Fruit fly (Drosophila melanogaster): ENCODE measurements around the gene ppan.

The ppan gene

DNA sequence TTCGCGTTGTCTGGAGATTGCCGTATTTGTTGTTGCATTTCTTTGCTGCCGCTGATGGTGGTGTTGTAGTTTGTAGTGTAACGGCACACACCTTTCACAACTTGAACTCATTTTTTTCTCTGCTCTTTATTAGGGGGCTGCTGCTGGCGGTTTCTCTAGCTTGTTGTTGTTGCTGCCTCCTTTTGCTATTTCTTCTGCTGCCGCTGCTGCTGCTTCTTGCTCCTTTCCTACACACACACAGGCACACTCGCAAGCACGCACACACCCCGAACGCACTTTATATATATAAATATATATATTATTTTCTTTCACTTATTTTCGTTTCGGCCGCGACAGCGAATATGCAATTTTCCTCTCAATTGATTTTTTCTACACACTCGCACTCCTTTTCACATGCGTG, 18.9 kb upstream of the ppan start:
- TF ChIP-seq Hr83 (GFP tag; optimal IDR thresholded peaks at IDR 0.05; ENCODE audit: poor library complexity, severe bottlenecking), result no peak
- no peak for TF ChIP-seq Sp1 (GFP tag; optimal IDR thresholded peaks at IDR 0.05)
- no peak for TF ChIP-seq Abd-B (GFP tag; optimal IDR thresholded peaks at IDR 0.05)
- no peak for TF ChIP-seq dmrt93B (GFP tag; optimal IDR thresholded peaks at IDR 0.05)
- no peak for TF ChIP-seq sage (GFP tag; optimal IDR thresholded peaks at IDR 0.05)
- TF ChIP-seq jim (GFP tag; optimal IDR thresholded peaks at IDR 0.05), result no peak
- TF ChIP-seq CG32264 (GFP tag; optimal IDR thresholded peaks at IDR 0.05), result no peak
- TF ChIP-seq fru (GFP tag; optimal IDR thresholded peaks at IDR 0.05), result no peak
- no peak for TF ChIP-seq Mio (GFP tag; optimal IDR thresholded peaks at IDR 0.05)
- no peak for TF ChIP-seq br (GFP tag; optimal IDR thresholded peaks at IDR 0.05)

DNA sequence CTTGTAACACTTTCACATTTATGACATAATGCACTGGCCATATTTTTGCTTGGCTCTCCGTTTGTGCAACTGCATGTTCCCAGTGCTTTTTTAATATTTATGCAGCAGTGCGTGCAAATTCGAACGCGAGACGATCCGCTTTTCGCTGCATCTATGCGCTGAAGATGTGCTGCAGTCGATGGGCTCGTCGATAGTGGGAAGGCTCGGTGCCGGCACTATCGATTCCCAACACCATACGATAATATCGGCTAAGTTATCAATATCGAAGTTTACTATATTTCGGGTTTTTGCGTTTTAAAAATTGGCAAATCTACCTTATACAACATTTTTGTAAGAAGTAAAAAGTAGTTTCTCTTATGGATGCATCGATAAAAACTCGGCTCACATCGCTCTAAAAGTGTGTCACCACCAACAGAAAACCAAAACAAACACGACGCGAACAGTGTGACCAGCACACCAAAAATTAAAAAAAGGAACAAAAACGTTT, 18.4 kb upstream of the ppan start, which contains the start of gene RhoGAP93B:
RhoGAP93B (minus strand) TSS at position 197 of the 487 bp plus-strand sequence.
- TF ChIP-seq Hr83 (GFP tag; optimal IDR thresholded peaks at IDR 0.05; ENCODE audit: poor library complexity, severe bottlenecking), result peak; percentile 53
- peak; percentile 97 for TF ChIP-seq Jra (GFP tag; optimal IDR thresholded peaks at IDR 0.05)
- TF ChIP-seq foxo (GFP tag; optimal IDR thresholded peaks at IDR 0.05), result peak; percentile 36 to 83
- TF ChIP-seq woc (GFP tag; optimal IDR thresholded peaks at IDR 0.05), result peak; percentile 87
- peak; percentile 65 for TF ChIP-seq CG32264 (GFP tag; optimal IDR thresholded peaks at IDR 0.05)
- no peak for TF ChIP-seq N (GFP tag; optimal IDR thresholded peaks at IDR 0.05)
- TF ChIP-seq usp (GFP tag; optimal IDR thresholded peaks at IDR 0.05), result no peak
- TF ChIP-seq tai (GFP tag; optimal IDR thresholded peaks at IDR 0.05), result no peak
- TF ChIP-seq Rel (GFP tag; optimal IDR thresholded peaks at IDR 0.05), result no peak
- peak; percentile 68 for TF ChIP-seq Rel (tag; optimal IDR thresholded peaks at IDR 0.05)
- peak; percentile 75 for TF ChIP-seq ey (GFP tag; optimal IDR thresholded peaks at IDR 0.05)
- no peak for TF ChIP-seq Dif (GFP tag; optimal IDR thresholded peaks at IDR 0.05; ENCODE audit: partially characterized antibody)
- peak; percentile 40 for TF ChIP-seq Mio (GFP tag; optimal IDR thresholded peaks at IDR 0.05)
- no peak for TF ChIP-seq Hr78 (GFP tag; optimal IDR thresholded peaks at IDR 0.05)
- TF ChIP-seq brk (GFP tag; optimal IDR thresholded peaks at IDR 0.05), result no peak
- TF ChIP-seq fru (GFP tag; optimal IDR thresholded peaks at IDR 0.05), result peak; percentile 91
- TF ChIP-seq CG9705 (GFP tag; optimal IDR thresholded peaks at IDR 0.05), result peak; percentile 84
- TF ChIP-seq Hnf4 (GFP tag; optimal IDR thresholded peaks at IDR 0.05), result no peak
- peak; percentile 19 for TF ChIP-seq Myc (optimal IDR thresholded peaks at IDR 0.05)
- TF ChIP-seq Abd-B (GFP tag; optimal IDR thresholded peaks at IDR 0.05), result no peak
- TF ChIP-seq br (GFP tag; optimal IDR thresholded peaks at IDR 0.05), result peak; percentile 83
- no peak for TF ChIP-seq lola (GFP tag; optimal IDR thresholded peaks at IDR 0.05)
- no peak for TF ChIP-seq Vsx2 (GFP tag; optimal IDR thresholded peaks at IDR 0.05; ENCODE audit: partially characterized antibody)
- peak; percentile 29 for TF ChIP-seq jim (GFP tag; optimal IDR thresholded peaks at IDR 0.05)
- TF ChIP-seq Sp1 (GFP tag; optimal IDR thresholded peaks at IDR 0.05), result peak; percentile 80
- TF ChIP-seq Dfd (GFP tag; optimal IDR thresholded peaks at IDR 0.05), result no peak
- TF ChIP-seq psq (GFP tag; optimal IDR thresholded peaks at IDR 0.05), result peak; percentile 82
- TF ChIP-seq OdsH (GFP tag; optimal IDR thresholded peaks at IDR 0.05), result peak; percentile 65
- TF ChIP-seq h (GFP tag; optimal IDR thresholded peaks at IDR 0.05), result peak; percentile 82
- no peak for TF ChIP-seq GATAd (GFP tag; optimal IDR thresholded peaks at IDR 0.05)
- no peak for TF ChIP-seq sage (GFP tag; optimal IDR thresholded peaks at IDR 0.05)
- TF ChIP-seq sv (GFP tag; optimal IDR thresholded peaks at IDR 0.05), result peak; percentile 35
- no peak for TF ChIP-seq pan (optimal IDR thresholded peaks at IDR 0.05)
- TF ChIP-seq rgr (GFP tag; optimal IDR thresholded peaks at IDR 0.05), result peak; percentile 83
- no peak for TF ChIP-seq CrebA (GFP tag; optimal IDR thresholded peaks at IDR 0.05; ENCODE audit: borderline replicate concordance)
- TF ChIP-seq dl (GFP tag; optimal IDR thresholded peaks at IDR 0.05; ENCODE audit: insufficient read depth in 1 of 2, partially characterized antibody in 2 of 2), result no peak
- TF ChIP-seq HLH106 (tag; optimal IDR thresholded peaks at IDR 0.05), result peak; percentile 84
- peak; percentile 93 for TF ChIP-seq dsf (GFP tag; optimal IDR thresholded peaks at IDR 0.05; ENCODE audit: borderline replicate concordance)
- no peak for TF ChIP-seq dmrt93B (GFP tag; optimal IDR thresholded peaks at IDR 0.05)

All from whole organism, wandering third instar larva.